Worm (Caenorhabditis elegans) whole organism, early embryonic: ENCODE results near the gene tlp-1.

ENCODE experiments used
- flt-1 ChIP-seq: fragments of 200-800 bp; sonication (Bioruptor generic); IDR thresholded peaks from 2 replicates; pipeline ENCODE4 v1.3.6; 2022; ENCODE audit warnings: missing genetic modification characterization, missing compliant biosample characterization
- hmg-4 ChIP-seq: fragments of 200-800 bp; sonication (Bioruptor generic); optimal IDR thresholded peaks from 2 replicates; lab custom pipeline; 2018; ENCODE audit warnings: mild to moderate bottlenecking, missing genetic modification characterization, missing compliant biosample characterization
- pes-1 ChIP-seq: fragments of 200-800 bp; sonication (Bioruptor generic); IDR thresholded peaks from 2 replicates; pipeline ENCODE4 v1.3.6; 2022; ENCODE audit warnings: missing genetic modification reagents, missing genetic modification characterization, missing compliant biosample characterization
- scrt-1 ChIP-seq: fragments of 200-800 bp; sonication (Bioruptor generic); IDR thresholded peaks from 2 replicates; pipeline ENCODE4 v1.3.6; 2022; ENCODE audit warnings: missing genetic modification characterization, missing compliant biosample characterization

ce11 chrIV:13665073-13665472, 38.8 kb downstream of the tlp-1 start:
- TF ChIP-seq scrt-1 (GFP tag; lab: Robert Waterston, UW) (no peak), pes-1 (GFP tag; lab: Robert Waterston, UW) (no peak), flt-1 (GFP tag; lab: Robert Waterston, UW) (no peak), hmg-4 (GFP tag; lab: Kevin White, UChicago) (no peak)
